Worm (Caenorhabditis elegans) whole organism, mixed stage, embryonic: Measurements from ENCODE around the gene F42G4.6.

ENCODE experiments used
- ceh-43 ChIP-seq: fragments of 200-800 bp; sonication (Bioruptor generic); optimal IDR thresholded peaks from 2 replicates; lab custom pipeline; 2018; ENCODE audit warnings: mild to moderate bottlenecking, missing genetic modification characterization, moderate library complexity, missing compliant biosample characterization
- ces-1 ChIP-seq: fragments of 150-350 bp; optimal IDR thresholded peaks from 2 replicates; lab custom pipeline; 2014; ENCODE audit warnings: missing biosample characterization, missing genetic modification reagents, missing genetic modification characterization
- elt-1 ChIP-seq: sonication (generic microtip); optimal IDR thresholded peaks from 2 replicates; lab custom pipeline; 2017; ENCODE audit warnings: missing genetic modification characterization, mild to moderate bottlenecking, missing compliant biosample characterization, antibody characterized with exemption, moderate library complexity, borderline replicate concordance; ENCODE audit not compliant: insufficient read depth
- mab-5 ChIP-seq: fragments of 150-350 bp; optimal IDR thresholded peaks from 2 replicates; lab custom pipeline; 2014; ENCODE audit warnings: missing biosample characterization, missing genetic modification characterization
- mls-2 ChIP-seq: sonication (generic microtip); optimal IDR thresholded peaks from 2 replicates; lab custom pipeline; 2016; ENCODE audit warnings: mild to moderate bottlenecking, missing genetic modification characterization, moderate library complexity, missing compliant biosample characterization
- nhr-12 ChIP-seq: fragments of 150-350 bp; optimal IDR thresholded peaks from 2 replicates; lab custom pipeline; 2014; ENCODE audit warnings: missing biosample characterization, missing genetic modification characterization
- nhr-237 ChIP-seq: fragments of 150-350 bp; optimal IDR thresholded peaks from 2 replicates; lab custom pipeline; 2014; ENCODE audit warnings: missing biosample characterization, missing genetic modification characterization
- nhr-76 ChIP-seq: sonication (generic microtip); optimal IDR thresholded peaks from 2 replicates; lab custom pipeline; 2017; ENCODE audit warnings: missing biosample characterization, missing genetic modification characterization
- snpc-4 ChIP-seq: fragments of 150-350 bp; optimal IDR thresholded peaks from 2 replicates; lab custom pipeline; 2014; ENCODE audit warnings: missing biosample characterization, missing genetic modification characterization
- sptf-1 ChIP-seq: sonication (generic microtip); optimal IDR thresholded peaks from 2 replicates; lab custom pipeline; 2017; ENCODE audit warnings: mild to moderate bottlenecking, missing genetic modification characterization, moderate library complexity, missing compliant biosample characterization
- unc-39 ChIP-seq: fragments of 150-350 bp; optimal IDR thresholded peaks from 2 replicates; lab custom pipeline; 2014; ENCODE audit warnings: missing biosample characterization, missing genetic modification characterization
- unc-62 ChIP-seq: fragments of 150-350 bp; optimal IDR thresholded peaks from 2 replicates; lab custom pipeline; 2014; ENCODE audit warnings: missing biosample characterization, missing genetic modification reagents, missing genetic modification characterization
- ztf-11 ChIP-seq: fragments of 150-350 bp; optimal IDR thresholded peaks from 2 replicates; lab custom pipeline; 2014; ENCODE audit warnings: missing biosample characterization, missing genetic modification characterization

ce11 chrII:13096345-13096744 is 17.2 kb downstream of the F42G4.6 start:
- no peak for TF ChIP-seq nhr-12 (tag; lab: Kevin White, UChicago)
- TF ChIP-seq unc-62 (GFP tag; lab: Kevin White, UChicago): no peak
- TF ChIP-seq nhr-237: no peak
- no peak for TF ChIP-seq snpc-4 (tag; lab: Kevin White, UChicago)
- TF ChIP-seq sptf-1 (tag; lab: Kevin White, UChicago): no peak
- no peak for TF ChIP-seq ztf-11 (tag; lab: Kevin White, UChicago)
- TF ChIP-seq mab-5 (tag; lab: Kevin White, UChicago): no peak
- no peak for TF ChIP-seq ceh-43
- TF ChIP-seq ces-1 (GFP tag; lab: Kevin White, UChicago): no peak
- TF ChIP-seq mls-2 (tag; lab: Kevin White, UChicago): no peak
- no peak for TF ChIP-seq nhr-76 (tag; lab: Kevin White, UChicago)
- TF ChIP-seq unc-39: no peak
- TF ChIP-seq elt-1: no peak
